Fruit fly (Drosophila melanogaster) whole organism, pupa: ENCODE data around the gene mof.

ENCODE experiments used
- CG10348 ChIP-seq: fragments of 200-800 bp; sonication (Bioruptor generic); IDR thresholded peaks from 2 replicates; pipeline ENCODE4 v1.3.6; 2022; ENCODE audit warnings: missing biosample characterization, missing genetic modification characterization
- CG12605 ChIP-seq: fragments of 200-800 bp; sonication (Bioruptor generic); IDR thresholded peaks from 2 replicates; pipeline ENCODE4 v1.3.6; 2022; ENCODE audit warnings: missing biosample characterization, missing genetic modification characterization
- CG13204 ChIP-seq: fragments of 200-800 bp; sonication (Bioruptor generic); optimal IDR thresholded peaks from 2 replicates; lab custom pipeline; 2018; ENCODE audit warnings: missing biosample characterization, mild to moderate bottlenecking, missing genetic modification characterization, moderate library complexity
- CG14655 ChIP-seq: fragments of 200-800 bp; sonication (Bioruptor generic); optimal IDR thresholded peaks from 3 replicates; lab custom pipeline; 2017; ENCODE audit warnings: mild to moderate bottlenecking, missing biosample characterization, missing genetic modification reagents, missing genetic modification characterization
- CG15710 ChIP-seq: fragments of 200-800 bp; sonication (Bioruptor generic); optimal IDR thresholded peaks from 2 replicates; lab custom pipeline; 2018; ENCODE audit warnings: missing biosample characterization, mild to moderate bottlenecking, missing genetic modification characterization, moderate library complexity
- CG17806 ChIP-seq: fragments of 200-800 bp; sonication (Bioruptor generic); optimal IDR thresholded peaks from 2 replicates; lab custom pipeline; 2018; ENCODE audit warnings: missing biosample characterization, mild to moderate bottlenecking, missing genetic modification characterization, moderate library complexity
- CG32121 ChIP-seq: fragments of 200-800 bp; sonication (Bioruptor generic); IDR thresholded peaks from 2 replicates; pipeline ENCODE4 v1.3.6; 2022; ENCODE audit warnings: missing biosample characterization, missing genetic modification characterization
- CG34367 ChIP-seq: fragments of 200-800 bp; sonication (Bioruptor generic); optimal IDR thresholded peaks from 2 replicates; lab custom pipeline; 2018; ENCODE audit warnings: missing biosample characterization, mild to moderate bottlenecking, missing genetic modification characterization
- CG4496 ChIP-seq: fragments of 200-800 bp; sonication (Bioruptor generic); IDR thresholded peaks from 3 replicates; pipeline ENCODE4 v1.3.6; 2022; ENCODE audit warnings: missing biosample characterization, missing genetic modification characterization
- CG8159 ChIP-seq: fragments of 200-800 bp; sonication (Bioruptor generic); optimal IDR thresholded peaks from 3 replicates; lab custom pipeline; 2018; ENCODE audit warnings: missing biosample characterization, mild to moderate bottlenecking, missing genetic modification characterization, moderate library complexity
- CG8301 ChIP-seq: fragments of 200-800 bp; sonication (Bioruptor generic); optimal IDR thresholded peaks from 2 replicates; lab custom pipeline; 2018; ENCODE audit warnings: missing biosample characterization, mild to moderate bottlenecking, missing genetic modification characterization
- CG9948 ChIP-seq: fragments of 200-800 bp; sonication (Bioruptor generic); optimal IDR thresholded peaks from 2 replicates; lab custom pipeline; 2018; ENCODE audit warnings: missing biosample characterization, mild to moderate bottlenecking, missing genetic modification characterization, moderate library complexity
- D1 ChIP-seq: fragments of 200-800 bp; sonication (Bioruptor generic); optimal IDR thresholded peaks from 2 replicates; lab custom pipeline; 2018; ENCODE audit warnings: missing biosample characterization, mild to moderate bottlenecking, missing genetic modification characterization, moderate library complexity
- EcR ChIP-seq: fragments of 200-800 bp; sonication (Bioruptor generic); optimal IDR thresholded peaks from 3 replicates; lab custom pipeline; 2019; ENCODE audit warnings: missing biosample characterization, missing genetic modification characterization, mild to moderate bottlenecking, moderate library complexity, missing genetic modification reagents
- Ets98B ChIP-seq: fragments of 200-800 bp; sonication (Bioruptor generic); IDR thresholded peaks from 2 replicates; pipeline ENCODE4 v1.3.6; 2022; ENCODE audit warnings: missing biosample characterization, missing genetic modification characterization
- Pif1A ChIP-seq: fragments of 200-800 bp; sonication (Bioruptor generic); optimal IDR thresholded peaks from 3 replicates; lab custom pipeline; 2016; ENCODE audit warnings: missing biosample characterization, missing genetic modification characterization
- Pif1B ChIP-seq: fragments of 200-800 bp; sonication (Bioruptor generic); optimal IDR thresholded peaks from 3 replicates; lab custom pipeline; 2016; ENCODE audit warnings: missing biosample characterization, missing genetic modification characterization
- Snoo ChIP-seq: fragments of 200-800 bp; sonication (Bioruptor generic); optimal IDR thresholded peaks from 3 replicates; lab custom pipeline; 2017; ENCODE audit warnings: missing biosample characterization, mild to moderate bottlenecking, missing genetic modification characterization, inconsistent platforms
- fd96Ca ChIP-seq: fragments of 200-800 bp; sonication (Bioruptor generic); IDR thresholded peaks from 3 replicates; pipeline ENCODE4 v1.3.6; 2022; ENCODE audit warnings: missing biosample characterization, missing genetic modification characterization
- gl ChIP-seq: fragments of 200-800 bp; sonication (Bioruptor generic); optimal IDR thresholded peaks from 2 replicates; lab custom pipeline; 2018; ENCODE audit warnings: missing biosample characterization, mild to moderate bottlenecking, missing genetic modification characterization
- rn ChIP-seq: fragments of 200-800 bp; sonication (Bioruptor generic); IDR thresholded peaks from 2 replicates; pipeline ENCODE4 v1.3.6; 2022; ENCODE audit warnings: missing biosample characterization, missing genetic modification characterization

mof gene

dm6 chrX:5879543-5879943 is 2.9 kb upstream of the mof start, which contains the start of the genes Usp30 and CG16721:
TSS of gene Usp30 (minus strand) at chrX:5879787.
TSS of gene CG16721 (plus strand) at chrX:5879869.
- TF ChIP-seq Pif1B (GFP tag; lab: Kevin White, UChicago) (no peak), EcR (no peak), CG14655 (GFP tag; lab: Kevin White, UChicago) (no peak), CG8159 (tag; lab: Kevin White, UChicago) (peak; percentile 22), fd96Ca (GFP tag; lab: Robert Waterston, UW) (0 out of 3 replicates have a peak, but pooled peaks have one; percentile 21), CG4496 (peak; percentile 54; the same call in 2 of the 3 replicates), CG34367 (tag; lab: Kevin White, UChicago) (no peak), CG10348 (no peak), CG32121 (peak; percentile 48; the same call in 1 of the 2 replicates), Snoo (tag; lab: Kevin White, UChicago) (peak; percentile 13), CG15710 (peak; percentile 24), CG17806 (tag; lab: Kevin White, UChicago) (no peak), gl (tag; lab: Kevin White, UChicago) (no peak), CG8301 (tag; lab: Kevin White, UChicago) (no peak), Ets98B (GFP tag; lab: Robert Waterston, UW) (no peak), CG13204 (GFP tag; lab: Kevin White, UChicago) (no peak), Pif1A (no peak), D1 (tag; lab: Kevin White, UChicago) (no peak), rn (GFP tag; lab: Robert Waterston, UW) (no peak)

- TF ChIP-seq Snoo (tag; lab: Kevin White, UChicago) = no peak
- no peak for TF ChIP-seq CG9948 (tag; lab: Kevin White, UChicago)
- no peak for TF ChIP-seq CG14655 (GFP tag; lab: Kevin White, UChicago)
- TF ChIP-seq CG8301 (tag; lab: Kevin White, UChicago) = no peak
- TF ChIP-seq CG4496 = no peak
- no peak for TF ChIP-seq CG32121
- TF ChIP-seq D1 (tag; lab: Kevin White, UChicago) = no peak
- peak; percentile 9 for TF ChIP-seq CG17806 (tag; lab: Kevin White, UChicago)
Observed at dm6 chrX:5873164-5873563, 3.5 kb downstream of the mof start, which contains the start of gene GAA1. TSS of gene GAA1 (minus strand) at chrX:5873357.

dm6 chrX:5868795-5869194 is 7.9 kb downstream of the mof start, which contains the start of gene CG15764:
TSS of gene CG15764 (plus strand) at chrX:5869095.
- TF ChIP-seq Snoo (tag; lab: Kevin White, UChicago) = no peak
- TF ChIP-seq CG15710 = no peak
- TF ChIP-seq CG14655 (GFP tag; lab: Kevin White, UChicago) = no peak
- TF ChIP-seq CG10348 = no peak
- no peak for TF ChIP-seq fd96Ca (GFP tag; lab: Robert Waterston, UW)
- no peak for TF ChIP-seq D1 (tag; lab: Kevin White, UChicago)
- no peak for TF ChIP-seq Pif1B (GFP tag; lab: Kevin White, UChicago)
- TF ChIP-seq CG4496 = no peak
- TF ChIP-seq Ets98B (GFP tag; lab: Robert Waterston, UW) = no peak
- no peak for TF ChIP-seq CG13204 (GFP tag; lab: Kevin White, UChicago)
- no peak for TF ChIP-seq CG32121
- TF ChIP-seq CG8301 (tag; lab: Kevin White, UChicago) = no peak
- no peak for TF ChIP-seq CG34367 (tag; lab: Kevin White, UChicago)
- TF ChIP-seq gl (tag; lab: Kevin White, UChicago) = no peak
- no peak for TF ChIP-seq Pif1A
- TF ChIP-seq CG17806 (tag; lab: Kevin White, UChicago) = no peak
- TF ChIP-seq rn (GFP tag; lab: Robert Waterston, UW) = no peak
- no peak for TF ChIP-seq CG12605
- TF ChIP-seq CG9948 (tag; lab: Kevin White, UChicago) = no peak
- TF ChIP-seq, all 21 proteins: peak for 0

dm6 chrX:5866095-5866494 is 10.6 kb downstream of the mof start:
- peak; percentile 48; the same call in 1 of the 3 replicates for TF ChIP-seq fd96Ca (GFP tag; lab: Robert Waterston, UW)
- TF ChIP-seq CG4496 = peak; percentile 56; the same call in 1 of the 3 replicates
- no peak for TF ChIP-seq D1 (tag; lab: Kevin White, UChicago)
- TF ChIP-seq, all 21 proteins: peak for 2

- TF ChIP-seq CG34367 (tag; lab: Kevin White, UChicago) = no peak
- TF ChIP-seq CG8159 (tag; lab: Kevin White, UChicago) = no peak
- no peak for TF ChIP-seq rn (GFP tag; lab: Robert Waterston, UW)
- TF ChIP-seq fd96Ca (GFP tag; lab: Robert Waterston, UW) = no peak
- TF ChIP-seq Pif1A = no peak
- no peak for TF ChIP-seq Snoo (tag; lab: Kevin White, UChicago)
- TF ChIP-seq CG13204 (GFP tag; lab: Kevin White, UChicago) = no peak
- no peak for TF ChIP-seq gl (tag; lab: Kevin White, UChicago)
- no peak for TF ChIP-seq CG4496
- TF ChIP-seq CG12605 = no peak
- TF ChIP-seq D1 (tag; lab: Kevin White, UChicago) = no peak
- TF ChIP-seq EcR = no peak
- TF ChIP-seq CG15710 = no peak
- no peak for TF ChIP-seq Pif1B (GFP tag; lab: Kevin White, UChicago)
- TF ChIP-seq Ets98B (GFP tag; lab: Robert Waterston, UW) = no peak
- TF ChIP-seq CG8301 (tag; lab: Kevin White, UChicago) = no peak
- no peak for TF ChIP-seq CG10348
- TF ChIP-seq CG17806 (tag; lab: Kevin White, UChicago) = no peak
Observed at dm6 chrX:5865051-5865450, 11.6 kb downstream of the mof start, which contains the start of gene CG43137. TSS of gene CG43137 (minus strand) at chrX:5865151.

- TF ChIP-seq CG12605 = no peak
- no peak for TF ChIP-seq CG32121
- TF ChIP-seq rn (GFP tag; lab: Robert Waterston, UW) = no peak
- TF ChIP-seq CG13204 (GFP tag; lab: Kevin White, UChicago) = no peak
- TF ChIP-seq D1 (tag; lab: Kevin White, UChicago) = no peak
- no peak for TF ChIP-seq Ets98B (GFP tag; lab: Robert Waterston, UW)
- no peak for TF ChIP-seq Pif1B (GFP tag; lab: Kevin White, UChicago)
- no peak for TF ChIP-seq CG34367 (tag; lab: Kevin White, UChicago)
- TF ChIP-seq CG14655 (GFP tag; lab: Kevin White, UChicago) = no peak
- no peak for TF ChIP-seq CG10348
- no peak for TF ChIP-seq fd96Ca (GFP tag; lab: Robert Waterston, UW)
- TF ChIP-seq gl (tag; lab: Kevin White, UChicago) = no peak
- TF ChIP-seq CG15710 = no peak
- TF ChIP-seq CG8159 (tag; lab: Kevin White, UChicago) = no peak
- no peak for TF ChIP-seq Snoo (tag; lab: Kevin White, UChicago)
- TF ChIP-seq CG8301 (tag; lab: Kevin White, UChicago) = no peak
- TF ChIP-seq CG4496 = no peak
- no peak for TF ChIP-seq EcR
- no peak for TF ChIP-seq Pif1A
- no peak for TF ChIP-seq CG9948 (tag; lab: Kevin White, UChicago)
Observed at dm6 chrX:5853461-5853860, 23.2 kb downstream of the mof start, which contains the start of gene CG43136. TSS of gene CG43136 (plus strand) at chrX:5853761.
